Worm (Caenorhabditis elegans) whole organism, midembryonic: ENCODE data around the gene skpo-2.

ENCODE experiments used
- cog-1 ChIP-seq: sonication (generic microtip); optimal IDR thresholded peaks from 2 replicates; lab custom pipeline; 2016; ENCODE audit warnings: missing genetic modification characterization, missing compliant biosample characterization
- klf-2 ChIP-seq: fragments of 200-800 bp; sonication (Bioruptor generic); conservative IDR thresholded peaks from 2 replicates; pipeline ENCODE4 v1.3.6; 2022; ENCODE audit warnings: missing genetic modification reagents, missing genetic modification characterization, missing compliant biosample characterization
- ref-1 ChIP-seq: fragments of 200-800 bp; sonication (Bioruptor generic); conservative IDR thresholded peaks from 2 replicates; pipeline ENCODE4 v1.3.6; 2022; ENCODE audit warnings: missing genetic modification reagents, missing genetic modification characterization, missing compliant biosample characterization
- ztf-29 ChIP-seq: fragments of 200-800 bp; sonication (Bioruptor generic); IDR thresholded peaks from 2 replicates; pipeline ENCODE4 v1.3.6; 2022; ENCODE audit warnings: missing genetic modification reagents, missing genetic modification characterization, missing compliant biosample characterization

DNA sequence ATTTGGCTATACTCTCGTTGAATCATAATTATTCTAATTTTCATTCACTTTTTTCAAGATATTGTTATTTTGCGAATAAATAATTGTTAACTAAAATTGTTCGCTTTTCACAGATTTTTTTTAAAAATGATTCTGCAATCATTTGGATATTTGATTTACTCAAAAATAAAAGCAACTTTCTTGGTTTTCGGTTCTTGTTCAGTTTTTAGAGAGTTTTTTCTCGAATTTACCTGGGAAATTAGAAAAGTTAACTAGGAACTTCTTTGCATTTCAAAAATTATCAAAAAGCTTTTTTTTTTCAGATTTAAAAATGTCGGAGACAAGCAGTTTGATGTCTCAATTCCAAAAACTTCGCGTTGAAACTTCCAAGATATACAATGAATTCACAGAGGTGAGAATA is 10.3 kb upstream of the skpo-2 start, which contains the start of the genes C16C8.20 and gldi-6:
- TF ChIP-seq klf-2 (GFP tag; lab: Robert Waterston, UW) (no peak), ztf-29 (GFP tag; lab: Robert Waterston, UW) (no peak), ref-1 (GFP tag; lab: Robert Waterston, UW) (no peak), cog-1 (tag; lab: Kevin White, UChicago) (no peak)
